Worm (Caenorhabditis elegans) whole organism, L3 larva: Measurements from ENCODE around the gene snt-5.

Experiments used
- lin-39 ChIP-seq: fragments of 150-350 bp; optimal IDR thresholded peaks from 2 replicates; lab custom pipeline; 2018; ENCODE audit warnings: missing biosample characterization, missing genetic modification reagents, missing genetic modification characterization
- snpc-4 ChIP-seq: fragments of 150-350 bp; optimal IDR thresholded peaks from 2 replicates; lab custom pipeline; 2014; ENCODE audit warnings: missing biosample characterization, missing genetic modification characterization

Gene snt-5

ce11 chrV:1349802-1350201 lies 61.6 kb downstream of the snt-5 start:
- no peak for TF ChIP-seq snpc-4
- peak; percentile 47 for TF ChIP-seq lin-39 (tag; lab: Kevin White, UChicago)
